Worm (Caenorhabditis elegans): ENCODE measurements around the gene mpc-1.

The mpc-1 gene

ce11 chrIII:4449893-4450579 lies 36.8 kb downstream of the mpc-1 start, which contains the start of gene ceh-43 (continued):
- TF ChIP-seq rpc-1 (optimal IDR thresholded peaks at IDR 0.05) = peak; percentile 64
- peak; percentile 79 for TF ChIP-seq rpc-1 (tag; optimal IDR thresholded peaks at IDR 0.05)
- no peak for TF ChIP-seq dpff-1 (tag; optimal IDR thresholded peaks at IDR 0.05)
- TF ChIP-seq lin-35 (GFP tag; optimal IDR thresholded peaks at IDR 0.05) = no peak
- no peak for TF ChIP-seq lsy-27 (tag; optimal IDR thresholded peaks at IDR 0.05; ENCODE audit: borderline replicate concordance, insufficient read depth)
- TF ChIP-seq mel-28 (tag; optimal IDR thresholded peaks at IDR 0.05; ENCODE audit: borderline replicate concordance) = no peak
- TF ChIP-seq ceh-27 (GFP tag; optimal IDR thresholded peaks at IDR 0.05) = peak; percentile 13
- TF ChIP-seq madf-6 (GFP tag; IDR thresholded peaks at IDR 0.05) = peak; percentile 64; the same call in 1 of the 2 replicates
- no peak for TF ChIP-seq egrh-3 (GFP tag; IDR thresholded peaks at IDR 0.05)
- TF ChIP-seq repo-1 (tag; optimal IDR thresholded peaks at IDR 0.05) = no peak
- TF ChIP-seq C17E4.6 (GFP tag; IDR thresholded peaks at IDR 0.05) = no peak
- peak; percentile 57 for TF ChIP-seq B0019.2 (GFP tag; conservative IDR thresholded peaks at IDR 0.05)
- TF ChIP-seq F33H1.4 (GFP tag; IDR thresholded peaks at IDR 0.05) = peak; percentile 45
- TF ChIP-seq madf-10 (tag; optimal IDR thresholded peaks at IDR 0.05) = no peak
- TF ChIP-seq Y79H2A.3 (GFP tag; conservative IDR thresholded peaks at IDR 0.05) = no peak
- TF ChIP-seq Y95B8A.8 (GFP tag; IDR thresholded peaks at IDR 0.05) = no peak
- no peak for TF ChIP-seq zim-3 (tag; optimal IDR thresholded peaks at IDR 0.05)
- TF ChIP-seq bed-1 (GFP tag; IDR thresholded peaks at IDR 0.05) = 0 out of 2 replicates have a peak, but pooled peaks have one; percentile 29
- no peak for TF ChIP-seq ztf-3 (GFP tag; optimal IDR thresholded peaks at IDR 0.05)
- no peak for TF ChIP-seq hmg-20 (GFP tag; IDR thresholded peaks at IDR 0.05)
- TF ChIP-seq ceh-100 (GFP tag; IDR thresholded peaks at IDR 0.05) = peak; percentile 51
- TF ChIP-seq snpc-1.3 (tag; optimal IDR thresholded peaks at IDR 0.05; ENCODE audit: insufficient read depth) = no peak
- no peak for TF ChIP-seq hrde-1 (tag; optimal IDR thresholded peaks at IDR 0.05; ENCODE audit: borderline replicate concordance)
- no peak for TF ChIP-seq cebp-1 (GFP tag; IDR thresholded peaks at IDR 0.05)
- peak; percentile 19 for TF ChIP-seq cebp-1 (tag; optimal IDR thresholded peaks at IDR 0.05)
- TF ChIP-seq tbp1 (GFP tag; optimal IDR thresholded peaks at IDR 0.05) = peak; percentile 92
- TF ChIP-seq nhr-179 (tag; optimal IDR thresholded peaks at IDR 0.05) = no peak
- TF ChIP-seq hlh-26 (GFP tag; conservative IDR thresholded peaks at IDR 0.05) = no peak
- no peak for TF ChIP-seq F57A8.1 (GFP tag; optimal IDR thresholded peaks at IDR 0.05)
- 0 out of 2 replicates have a peak, but pooled peaks have one; percentile 38 for TF ChIP-seq ztf-28 (GFP tag; IDR thresholded peaks at IDR 0.05)
- no peak for TF ChIP-seq let-526 (GFP tag; IDR thresholded peaks at IDR 0.05)
- TF ChIP-seq unc-62 (GFP tag; optimal IDR thresholded peaks at IDR 0.05) = no peak
- no peak for TF ChIP-seq ama-1 (optimal IDR thresholded peaks at IDR 0.05)
- no peak for TF ChIP-seq ama-1 (GFP tag; optimal IDR thresholded peaks at IDR 0.05)
- peak; percentile 36 for TF ChIP-seq ztf-18 (tag; optimal IDR thresholded peaks at IDR 0.05)
- TF ChIP-seq die-1 (tag; optimal IDR thresholded peaks at IDR 0.05) = peak; percentile 35
- no peak for TF ChIP-seq nfya-2 (GFP tag; IDR thresholded peaks at IDR 0.05)
- 0 out of 2 replicates have a peak, but pooled peaks have one; percentile 8 for TF ChIP-seq rcor-1 (GFP tag; IDR thresholded peaks at IDR 0.05)
- no peak for TF ChIP-seq mxl-1 (tag; optimal IDR thresholded peaks at IDR 0.05)
- TF ChIP-seq F52B5.7 (tag; optimal IDR thresholded peaks at IDR 0.05) = no peak
- TF ChIP-seq efl-1 (GFP tag; optimal IDR thresholded peaks at IDR 0.05) = no peak
- TF ChIP-seq cebp-2 (GFP tag; IDR thresholded peaks at IDR 0.05) = no peak
- TF ChIP-seq ceh-40 (GFP tag; IDR thresholded peaks at IDR 0.05) = no peak
- no peak for TF ChIP-seq Y53F4B.3 (GFP tag; IDR thresholded peaks at IDR 0.05)
- TF ChIP-seq ztf-6 (GFP tag; IDR thresholded peaks at IDR 0.05) = no peak
- TF ChIP-seq atf-7 (tag; optimal IDR thresholded peaks at IDR 0.05) = no peak
- no peak for TF ChIP-seq B0336.3 (GFP tag; IDR thresholded peaks at IDR 0.05)
- TF ChIP-seq sea-2 (GFP tag; IDR thresholded peaks at IDR 0.05) = no peak
- no peak for TF ChIP-seq K12H6.12 (tag; optimal IDR thresholded peaks at IDR 0.05)

Data from whole organism, young adult.